Fruit fly (Drosophila melanogaster): Measurements from ENCODE around the gene Naa60.

The Naa60 gene

dm6 chr3L:9762036-9762597 is 35.4 kb downstream of the Naa60 start (continued):
- 0 out of 3 replicates have a peak, but pooled peaks have one; percentile 25 for TF ChIP-seq HLH4C (GFP tag; IDR thresholded peaks at IDR 0.05; ENCODE audit: partially characterized antibody)
- peak; percentile 35; the same call in 1 of the 2 replicates for TF ChIP-seq Atf6 (GFP tag; IDR thresholded peaks at IDR 0.05)
- peak in 1 of 2 experiments; percentile 5 for TF ChIP-seq bsh (GFP tag; optimal IDR thresholded peaks at IDR 0.05)
- TF ChIP-seq CG1024 (GFP tag; IDR thresholded peaks at IDR 0.05), result no peak
- TF ChIP-seq Aef1 (GFP tag; IDR thresholded peaks at IDR 0.05), result no peak
- no peak for TF ChIP-seq CkIIα-i1 (GFP tag; IDR thresholded peaks at IDR 0.05)
- TF ChIP-seq Eip74EF (GFP tag; optimal IDR thresholded peaks at IDR 0.05), result peak in 1 of 2 experiments; percentile 40
- TF ChIP-seq tap (tag; optimal IDR thresholded peaks at IDR 0.05), result peak; percentile 8
- TF ChIP-seq CG10959 (GFP tag; IDR thresholded peaks at IDR 0.05), result peak; percentile 7; the same call in 1 of the 2 replicates
- no peak for TF ChIP-seq Ravus (GFP tag; IDR thresholded peaks at IDR 0.05)
- 0 out of 2 replicates have a peak, but pooled peaks have one; percentile 13 for TF ChIP-seq Xrp1 (GFP tag; IDR thresholded peaks at IDR 0.05)
- TF ChIP-seq Ets65A (GFP tag), result no peak
- peak; percentile 25 for TF ChIP-seq Fer1 (GFP tag; optimal IDR thresholded peaks at IDR 0.05)
- TF ChIP-seq CG5245 (GFP tag; optimal IDR thresholded peaks at IDR 0.05), result no peak
- peak; percentile 25 for TF ChIP-seq CG3281 (GFP tag; optimal IDR thresholded peaks at IDR 0.05)
- no peak for TF ChIP-seq Opbp (GFP tag; IDR thresholded peaks at IDR 0.05; ENCODE audit: partially characterized antibody)
- TF ChIP-seq CG12769 (tag; optimal IDR thresholded peaks at IDR 0.05), result no peak
- TF ChIP-seq CG13624 (GFP tag; optimal IDR thresholded peaks at IDR 0.05), result peak; percentile 40
- TF ChIP-seq CG18476 (GFP tag; optimal IDR thresholded peaks at IDR 0.05), result no peak
- peak; percentile 30 for TF ChIP-seq CG12219 (GFP tag; optimal IDR thresholded peaks at IDR 0.05)

- TF ChIP-seq kay (GFP tag; optimal IDR thresholded peaks at IDR 0.05) (no peak), Stat92E (GFP tag; optimal IDR thresholded peaks at IDR 0.05) (peak in 1 of 3 experiments; percentile 47), CG12769 (tag; optimal IDR thresholded peaks at IDR 0.05) (peak; percentile 40), NFAT (GFP tag; IDR thresholded peaks at IDR 0.05) (peak; percentile 28; the same call in 1 of the 2 replicates), vnd (GFP tag; IDR thresholded peaks at IDR 0.05; ENCODE audit: partially characterized antibody) (no peak), Trl (optimal IDR thresholded peaks at IDR 0.05) (peak; percentile 50 to 63), Trl (GFP tag; optimal IDR thresholded peaks at IDR 0.05) (no peak), CG31388 (GFP tag; optimal IDR thresholded peaks at IDR 0.05) (no peak), Eip74EF (GFP tag; optimal IDR thresholded peaks at IDR 0.05) (peak in 1 of 2 experiments; percentile 45), CG15269 (tag; optimal IDR thresholded peaks at IDR 0.05) (peak; percentile 24), lab (GFP tag; optimal IDR thresholded peaks at IDR 0.05) (peak; percentile 26), CG6791 (GFP tag; IDR thresholded peaks at IDR 0.05; ENCODE audit: partially characterized antibody) (no peak; the same call in 2 of the 3 replicates), CoRest (tag; optimal IDR thresholded peaks at IDR 0.05) (no peak), CG34376 (GFP tag; optimal IDR thresholded peaks at IDR 0.05) (peak; percentile 3), CG1603 (tag; optimal IDR thresholded peaks at IDR 0.05) (no peak), so (GFP tag; IDR thresholded peaks at IDR 0.05) (0 out of 3 replicates have a peak, but pooled peaks have one; percentile 23), sens (GFP tag) (peak; percentile 46), CG9797 (GFP tag; optimal IDR thresholded peaks at IDR 0.05) (no peak), Vsx1 (GFP tag; optimal IDR thresholded peaks at IDR 0.05) (no peak), chn (GFP tag; optimal IDR thresholded peaks at IDR 0.05) (no peak), Med (GFP tag) (peak; percentile 85), lbe (GFP tag; optimal IDR thresholded peaks at IDR 0.05) (peak; percentile 10), grau (tag; optimal IDR thresholded peaks at IDR 0.05) (peak; percentile 3), Fer1 (GFP tag; optimal IDR thresholded peaks at IDR 0.05) (peak; percentile 1), CG18476 (GFP tag; optimal IDR thresholded peaks at IDR 0.05) (no peak), CG15073 (GFP tag; optimal IDR thresholded peaks at IDR 0.05) (no peak), Nf-YC (tag; optimal IDR thresholded peaks at IDR 0.05) (peak; percentile 17), Oaz (GFP tag; IDR thresholded peaks at IDR 0.05) (no peak), amos (GFP tag; IDR thresholded peaks at IDR 0.05; ENCODE audit: partially characterized antibody) (no peak), Opbp (GFP tag; IDR thresholded peaks at IDR 0.05; ENCODE audit: partially characterized antibody) (peak; percentile 19; the same call in 1 of the 3 replicates), CG34224 (GFP tag; IDR thresholded peaks at IDR 0.05; ENCODE audit: partially characterized antibody) (peak; percentile 24; the same call in 1 of the 3 replicates), CG1647 (GFP tag; optimal IDR thresholded peaks at IDR 0.05) (no peak)
These were observed 36.8 kb downstream of the Naa60 start, which contains the start of gene Ae2 for dm6 chr3L:9763389-9763917. Gene Ae2, plus strand, starts transcription at chr3L:9763544.
